Worm (Caenorhabditis elegans): ENCODE data around the gene asna-1.

asna-1 gene

ce11 chrIII:8917879-8918381 lies 23.0 kb downstream of the asna-1 start, which contains the start of gene cdc-25.3:
cdc-25.3 (minus strand) TSS chrIII:8917929.
- TF ChIP-seq unc-62 (GFP tag; optimal IDR thresholded peaks at IDR 0.05) = no peak

- TF ChIP-seq unc-62 (GFP tag; optimal IDR thresholded peaks at IDR 0.05) = no peak
Observed at ce11 chrIII:8919784-8920183, 24.9 kb downstream of the asna-1 start, which contains the start of gene ZK637.15. ZK637.15 (plus strand) TSS chrIII:8920084.

- no peak for TF ChIP-seq unc-62 (GFP tag; optimal IDR thresholded peaks at IDR 0.05)
Observed at ce11 chrIII:8922061-8922460, 27.2 kb downstream of the asna-1 start.

ce11 chrIII:8923240-8923734 lies 28.4 kb downstream of the asna-1 start, which contains the start of gene glb-1:
glb-1 (minus strand) TSS chrIII:8923290.
- TF ChIP-seq unc-62 (GFP tag; optimal IDR thresholded peaks at IDR 0.05) = no peak

ce11 chrIII:8923937-8924336 lies 29.1 kb downstream of the asna-1 start, which contains the start of gene ZK637.12:
ZK637.12 (plus strand) TSS chrIII:8924237.
- no peak for TF ChIP-seq unc-62 (GFP tag; optimal IDR thresholded peaks at IDR 0.05)

- no peak for TF ChIP-seq unc-62 (GFP tag; optimal IDR thresholded peaks at IDR 0.05)
Observed at ce11 chrIII:8925539-8925938, 30.7 kb downstream of the asna-1 start.

- no peak for TF ChIP-seq unc-62 (GFP tag; optimal IDR thresholded peaks at IDR 0.05)
Observed at ce11 chrIII:8926512-8926911, 31.6 kb downstream of the asna-1 start.

ce11 chrIII:8929723-8930122 lies 34.8 kb downstream of the asna-1 start, which contains the start of gene arrd-15:
arrd-15 (plus strand) TSS chrIII:8930023.
- no peak for TF ChIP-seq unc-62 (GFP tag; optimal IDR thresholded peaks at IDR 0.05)

- no peak for TF ChIP-seq unc-62 (GFP tag; optimal IDR thresholded peaks at IDR 0.05)
Observed at ce11 chrIII:8933696-8934095, 38.8 kb downstream of the asna-1 start.

ce11 chrIII:8934378-8934777 lies 39.5 kb downstream of the asna-1 start:
- TF ChIP-seq unc-62 (GFP tag; optimal IDR thresholded peaks at IDR 0.05) = no peak

ce11 chrIII:8937571-8937970 lies 42.7 kb downstream of the asna-1 start:
- TF ChIP-seq unc-62 (GFP tag; optimal IDR thresholded peaks at IDR 0.05) = no peak

ce11 chrIII:8944357-8944756 lies 49.5 kb downstream of the asna-1 start, which contains the start of gene dhrr-1:
dhrr-1 (plus strand) TSS chrIII:8944657.
- no peak for TF ChIP-seq unc-62 (GFP tag; optimal IDR thresholded peaks at IDR 0.05)

All from whole organism, dauer.